Fruit fly (Drosophila melanogaster) whole organism, larva: ENCODE results near the gene CG11999.

Experiments used
- noc ChIP-seq: fragments of 200-800 bp; sonication (Bioruptor generic); optimal IDR thresholded peaks from 3 replicates; lab custom pipeline; 2019; ENCODE audit warnings: missing biosample characterization, mild to moderate bottlenecking, missing genetic modification characterization, moderate library complexity

The CG11999 gene

DNA sequence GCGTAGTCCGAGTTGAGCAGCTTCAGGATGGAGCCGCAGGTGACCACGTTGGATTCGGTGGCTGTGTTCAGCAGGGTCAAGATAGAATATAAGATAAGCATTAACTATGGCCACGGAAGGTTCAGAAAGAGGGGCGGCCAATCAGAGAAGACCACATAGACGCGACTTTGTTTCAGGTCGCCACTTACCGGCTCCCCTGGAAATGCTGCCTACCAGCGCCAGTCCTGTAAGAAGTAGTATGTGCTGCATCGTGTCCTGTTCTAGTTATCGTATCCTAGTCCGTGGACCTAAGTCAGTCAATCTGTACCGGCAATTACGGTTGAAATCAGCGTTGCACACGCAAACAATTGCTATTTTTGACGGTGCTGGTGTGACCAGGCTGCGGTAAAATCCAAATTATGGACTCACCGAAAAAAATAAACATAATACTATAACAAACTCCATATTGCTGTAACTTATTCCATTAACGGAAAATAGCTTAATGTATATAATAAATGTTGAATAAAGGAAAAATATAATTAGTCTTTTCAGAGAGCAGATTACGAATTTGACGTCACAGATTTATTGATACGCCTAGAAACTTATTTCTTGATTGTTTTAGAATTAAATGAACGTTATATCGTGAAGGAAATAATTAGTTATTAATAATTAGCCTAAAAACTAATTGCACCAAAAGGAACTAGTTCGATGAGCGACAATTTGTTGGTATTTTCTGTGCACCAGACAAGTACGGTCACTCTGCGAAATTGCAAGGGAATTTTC lies at the start of gene CG11999, which contains the start of gene CG1161:
Gene CG11999 (minus strand): TSS at position 375 of the 762 bp plus-strand sequence.
Gene CG1161 (plus strand): TSS at position 720 of the 762 bp plus-strand sequence.
- peak; percentile 4 for TF ChIP-seq noc

- no peak for TF ChIP-seq noc
Measured at dm6 chr3R:5403963-5404362, 49.4 kb upstream of the CG11999 start, which contains the start of gene CG2663. Gene CG2663, minus strand, starts transcription at chr3R:5404135.

dm6 chr3R:5399096-5399495 lies 44.5 kb upstream of the CG11999 start, which contains the start of gene Or83a:
Gene Or83a, minus strand, starts transcription at chr3R:5399196.
- TF ChIP-seq noc = no peak

- TF ChIP-seq noc = no peak
Measured at dm6 chr3R:5395210-5395609, 40.7 kb upstream of the CG11999 start.

- no peak for TF ChIP-seq noc
Measured at dm6 chr3R:5393742-5394391, 39.3 kb upstream of the CG11999 start, which contains the start of gene CG1172. Gene CG1172, plus strand, starts transcription at chr3R:5393922.

DNA sequence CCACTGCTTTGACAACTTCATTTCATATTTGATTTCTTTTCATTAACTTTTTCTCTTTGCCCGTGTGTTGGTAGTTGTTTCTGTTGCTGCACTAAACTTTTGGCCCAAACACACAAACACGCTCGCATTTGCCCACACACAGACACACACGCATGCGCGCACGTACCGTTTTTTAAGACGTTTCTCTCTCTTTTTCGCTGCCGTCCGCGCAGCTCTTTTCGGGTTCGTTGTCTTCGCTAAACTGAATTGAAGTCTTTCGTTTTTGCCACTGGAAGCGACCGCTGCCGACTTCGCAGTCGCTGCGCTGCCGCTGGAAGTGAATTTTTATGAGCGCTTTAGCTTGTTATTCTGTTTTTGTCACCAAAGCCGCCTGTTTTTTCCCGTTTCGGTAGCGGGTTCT lies 38.1 kb upstream of the CG11999 start, which contains the start of gene kkv:
Gene kkv (minus strand): TSS at position 246 of the 400 bp plus-strand sequence.
- no peak for TF ChIP-seq noc

- TF ChIP-seq noc = no peak
Measured at dm6 chr3R:5392033-5392432, 37.5 kb upstream of the CG11999 start.

DNA sequence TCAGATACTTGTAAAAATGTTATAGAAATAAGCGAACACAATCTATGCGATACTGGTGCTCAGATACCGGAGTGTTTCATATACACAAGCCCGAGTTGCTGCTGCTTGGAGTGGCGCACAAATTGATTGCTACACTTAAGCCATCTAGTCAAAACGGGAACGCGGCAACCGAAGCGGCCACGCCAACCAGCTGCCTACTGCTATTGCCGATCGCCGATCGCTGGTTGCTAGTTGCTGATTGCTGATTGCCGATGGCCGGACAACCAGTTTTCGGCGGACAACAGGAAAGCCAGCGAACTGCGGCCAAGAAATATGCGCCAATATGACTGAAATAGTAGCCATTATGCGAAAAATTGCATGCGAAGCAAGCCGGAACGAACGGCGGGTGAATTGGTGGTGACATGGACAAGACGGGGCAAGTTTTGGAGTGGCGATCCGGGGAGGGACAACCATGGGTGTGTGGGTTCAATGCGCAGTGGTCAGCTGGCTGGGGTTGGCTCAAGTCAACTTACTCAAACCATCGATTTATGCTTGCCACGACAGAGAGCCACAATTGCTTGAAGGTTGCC lies 35.6 kb upstream of the CG11999 start:
- TF ChIP-seq noc = no peak

DNA sequence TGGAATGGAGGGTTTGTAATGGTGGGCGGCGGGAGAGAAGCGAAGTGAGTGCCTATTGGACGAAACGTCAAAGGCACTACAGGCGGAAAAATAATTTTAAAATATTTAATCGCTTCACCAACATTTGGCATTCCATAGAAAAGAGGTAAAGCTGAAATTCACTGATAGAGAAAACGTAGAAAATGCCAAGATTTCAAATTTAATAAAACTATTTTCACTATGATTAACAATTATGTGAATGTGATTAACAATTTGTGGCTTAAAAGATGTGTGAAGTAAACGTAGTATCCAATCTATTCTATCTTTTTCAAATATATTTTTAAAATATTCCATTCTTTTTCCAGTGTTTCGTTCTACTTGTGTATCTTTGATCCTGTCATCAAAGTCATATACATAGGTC lies 34.9 kb upstream of the CG11999 start:
- no peak for TF ChIP-seq noc

DNA sequence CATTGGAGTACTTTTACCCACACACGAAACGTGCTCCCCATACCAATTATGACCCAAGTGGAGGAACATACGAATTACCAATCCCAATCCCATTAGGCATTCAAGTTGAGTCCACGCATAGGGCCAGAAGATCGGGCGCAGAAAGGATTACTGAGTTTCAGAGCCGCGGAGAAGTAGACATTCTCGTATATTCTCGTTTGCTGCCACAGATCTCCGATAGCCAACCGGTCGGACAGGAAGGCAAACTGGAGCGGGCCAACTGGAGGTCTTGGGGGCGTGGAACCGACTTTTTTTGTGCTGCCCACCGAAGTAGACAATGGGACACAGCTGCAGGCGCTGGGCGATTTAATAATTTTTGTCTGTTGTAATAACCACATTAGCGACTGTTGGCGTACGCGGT lies 34.5 kb upstream of the CG11999 start:
- TF ChIP-seq noc = no peak

DNA sequence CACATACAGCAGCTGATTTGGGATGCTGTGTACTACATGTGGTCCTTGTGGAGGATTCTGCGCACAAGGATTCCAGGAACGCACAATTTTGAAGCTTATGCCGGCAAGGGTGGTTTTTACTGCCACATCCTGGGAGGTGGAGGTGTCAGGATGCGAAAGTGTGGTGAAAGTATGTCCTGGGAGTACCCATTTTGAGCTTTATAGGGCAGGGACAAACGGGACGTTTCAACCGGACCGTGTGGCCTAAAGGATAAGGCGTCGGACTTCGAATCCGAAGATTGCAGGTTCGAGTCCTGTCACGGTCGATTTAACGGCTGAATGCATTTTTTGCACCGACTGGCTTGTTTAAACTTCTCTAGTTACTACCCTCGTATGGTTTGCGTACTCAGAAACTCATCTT lies 33.4 kb upstream of the CG11999 start:
- TF ChIP-seq noc = no peak

DNA sequence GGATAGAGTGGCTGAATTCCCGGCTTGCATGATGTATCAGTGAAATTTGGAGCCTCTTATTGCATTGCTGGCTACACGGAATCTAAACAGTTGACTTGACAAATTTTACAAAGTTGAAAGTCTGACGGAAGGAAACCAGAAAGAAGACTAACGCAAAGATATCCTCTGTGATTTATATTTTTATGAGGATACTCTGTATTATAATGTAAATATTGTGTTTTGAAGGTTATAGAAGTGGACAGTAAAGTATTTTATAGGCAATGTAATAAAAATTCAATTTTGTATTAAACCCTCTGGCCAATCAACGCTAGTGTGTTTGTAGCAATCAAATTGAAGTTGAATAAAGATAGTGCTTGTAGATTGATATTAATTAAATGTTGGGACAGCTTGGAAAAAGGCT lies 33.0 kb upstream of the CG11999 start, which contains the start of gene CG14668:
Gene CG14668 (minus strand): TSS at position 101 of the 400 bp plus-strand sequence.
- TF ChIP-seq noc = no peak

- TF ChIP-seq noc = no peak
Measured at dm6 chr3R:5385761-5386160, 31.2 kb upstream of the CG11999 start.

dm6 chr3R:5376612-5377011 lies 22.1 kb upstream of the CG11999 start, which contains the start of gene 7B2:
Gene 7B2, plus strand, starts transcription at chr3R:5376780.
- no peak for TF ChIP-seq noc

DNA sequence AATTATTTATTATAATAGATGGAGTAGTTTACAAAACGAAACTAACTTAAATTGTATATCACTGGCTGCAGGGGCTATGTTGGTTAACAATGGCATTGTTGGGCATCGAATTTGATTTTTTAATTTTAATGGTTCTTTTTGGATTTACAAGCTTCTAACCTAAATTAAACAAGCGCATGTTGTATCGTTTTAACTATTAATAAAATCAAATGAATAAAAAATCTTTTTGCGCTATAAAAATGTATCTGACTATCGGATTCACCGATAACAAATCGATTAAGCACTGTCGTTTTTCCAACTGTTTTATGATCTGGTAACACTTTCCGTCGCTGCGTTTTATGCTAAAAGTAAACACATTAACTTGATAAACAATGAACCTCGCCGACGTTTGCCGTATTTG lies 20.2 kb upstream of the CG11999 start, which contains the start of the genes hd and CG14667:
Gene hd (minus strand): TSS at position 243 of the 400 bp plus-strand sequence.
Gene CG14667 (plus strand): TSS at position 303 of the 400 bp plus-strand sequence.
- TF ChIP-seq noc = no peak

- TF ChIP-seq noc = peak; percentile 51
Measured at dm6 chr3R:5371563-5371962, 17.0 kb upstream of the CG11999 start, which contains the start of gene Polr2F. Gene Polr2F, plus strand, starts transcription at chr3R:5371795.

- TF ChIP-seq noc = no peak
Measured at dm6 chr3R:5369490-5370001, 15.0 kb upstream of the CG11999 start, which contains the start of the genes CG31542 and CG34277. Gene CG31542, plus strand, starts transcription at chr3R:5369540. Gene CG34277, plus strand, starts transcription at chr3R:5369540.
